Worm (Caenorhabditis elegans) whole organism, early embryonic: Measurements from ENCODE around the gene Y66D12A.30.

Experiments used
- B0310.2 ChIP-seq: sonication (generic microtip); optimal IDR thresholded peaks from 2 replicates; lab custom pipeline; 2016; ENCODE audit warnings: mild to moderate bottlenecking, missing genetic modification characterization, missing compliant biosample characterization
- F13C5.2 ChIP-seq: sonication (generic microtip); optimal IDR thresholded peaks from 2 replicates; lab custom pipeline; 2017; ENCODE audit warnings: mild to moderate bottlenecking, missing genetic modification characterization, inconsistent platforms, missing compliant biosample characterization
- aly-1 ChIP-seq: sonication (generic microtip); optimal IDR thresholded peaks from 2 replicates; lab custom pipeline; 2016; ENCODE audit warnings: missing genetic modification characterization, missing compliant biosample characterization
- ama-1 ChIP-seq: fragments of 150-350 bp; optimal IDR thresholded peaks from 2 replicates; lab custom pipeline; 2014
- ceh-13 ChIP-seq: fragments of 200-800 bp; sonication (Bioruptor generic); optimal IDR thresholded peaks from 2 replicates; lab custom pipeline; 2018; ENCODE audit warnings: mild to moderate bottlenecking, missing genetic modification characterization, missing compliant biosample characterization
- ceh-36 ChIP-seq: sonication (generic microtip); optimal IDR thresholded peaks from 2 replicates; lab custom pipeline; 2016; ENCODE audit warnings: missing genetic modification characterization, inconsistent platforms, missing compliant biosample characterization
- ets-7 ChIP-seq: sonication (generic microtip); optimal IDR thresholded peaks from 2 replicates; lab custom pipeline; 2016; ENCODE audit warnings: missing genotype, missing genetic modification characterization, missing compliant biosample characterization
- flt-1 ChIP-seq: fragments of 200-800 bp; sonication (Bioruptor generic); IDR thresholded peaks from 2 replicates; pipeline ENCODE4 v1.3.6; 2022; ENCODE audit warnings: missing genetic modification characterization, missing compliant biosample characterization
- hmbx-1 ChIP-seq: sonication (generic microtip); optimal IDR thresholded peaks from 2 replicates; lab custom pipeline; 2016; ENCODE audit warnings: mild to moderate bottlenecking, missing genetic modification characterization, missing compliant biosample characterization
- hmg-4 ChIP-seq: fragments of 200-800 bp; sonication (Bioruptor generic); optimal IDR thresholded peaks from 2 replicates; lab custom pipeline; 2018; ENCODE audit warnings: mild to moderate bottlenecking, missing genetic modification characterization, missing compliant biosample characterization
- hnd-1 ChIP-seq: sonication (generic microtip); optimal IDR thresholded peaks from 2 replicates; lab custom pipeline; 2016; ENCODE audit warnings: missing genetic modification characterization, missing compliant biosample characterization
- pes-1 ChIP-seq: fragments of 200-800 bp; sonication (Bioruptor generic); IDR thresholded peaks from 2 replicates; pipeline ENCODE4 v1.3.6; 2022; ENCODE audit warnings: missing genetic modification reagents, missing genetic modification characterization, missing compliant biosample characterization
- scrt-1 ChIP-seq: fragments of 200-800 bp; sonication (Bioruptor generic); IDR thresholded peaks from 2 replicates; pipeline ENCODE4 v1.3.6; 2022; ENCODE audit warnings: missing genetic modification characterization, missing compliant biosample characterization
- sea-1 ChIP-seq: fragments of 200-800 bp; sonication (Bioruptor generic); conservative IDR thresholded peaks from 2 replicates; pipeline ENCODE4 v1.3.6; 2022; ENCODE audit warnings: missing genetic modification characterization, missing compliant biosample characterization
- tbx-11 ChIP-seq: fragments of 200-800 bp; sonication (Bioruptor generic); IDR thresholded peaks from 2 replicates; pipeline ENCODE4 v1.3.6; 2022; ENCODE audit warnings: missing genetic modification characterization, missing compliant biosample characterization
- tbx-37 ChIP-seq: fragments of 200-800 bp; sonication (Bioruptor generic); conservative IDR thresholded peaks from 2 replicates; pipeline ENCODE4 v1.3.6; 2022; ENCODE audit warnings: missing genetic modification reagents, missing genetic modification characterization, missing compliant biosample characterization
- tra-4 ChIP-seq: sonication (generic microtip); optimal IDR thresholded peaks from 2 replicates; lab custom pipeline; 2017; ENCODE audit warnings: missing genetic modification characterization, missing compliant biosample characterization

Y66D12A.30 gene

ce11 chrIII:11609568-11609967, at the start of gene Y66D12A.30:
TSS of gene Y66D12A.30 (plus strand) at chrIII:11609868.
- TF ChIP-seq ama-1 (lab: Kevin White, UChicago): no peak
- TF ChIP-seq tra-4 (tag; lab: Kevin White, UChicago): no peak
- TF ChIP-seq ets-7 (tag; lab: Kevin White, UChicago): no peak
- TF ChIP-seq F13C5.2 (tag; lab: Kevin White, UChicago): no peak
- no peak for TF ChIP-seq scrt-1 (GFP tag; lab: Robert Waterston, UW)
- no peak for TF ChIP-seq B0310.2 (tag; lab: Kevin White, UChicago)
- TF ChIP-seq sea-1 (GFP tag; lab: Robert Waterston, UW): no peak
- TF ChIP-seq ceh-36: no peak
- TF ChIP-seq flt-1 (GFP tag; lab: Robert Waterston, UW): no peak
- no peak for TF ChIP-seq hmbx-1 (tag; lab: Kevin White, UChicago)
- no peak for TF ChIP-seq ceh-13 (GFP tag; lab: Kevin White, UChicago)
- no peak for TF ChIP-seq tbx-11
- TF ChIP-seq tbx-37 (GFP tag; lab: Robert Waterston, UW): no peak
- TF ChIP-seq hnd-1: no peak
- TF ChIP-seq aly-1 (tag; lab: Kevin White, UChicago): no peak

DNA sequence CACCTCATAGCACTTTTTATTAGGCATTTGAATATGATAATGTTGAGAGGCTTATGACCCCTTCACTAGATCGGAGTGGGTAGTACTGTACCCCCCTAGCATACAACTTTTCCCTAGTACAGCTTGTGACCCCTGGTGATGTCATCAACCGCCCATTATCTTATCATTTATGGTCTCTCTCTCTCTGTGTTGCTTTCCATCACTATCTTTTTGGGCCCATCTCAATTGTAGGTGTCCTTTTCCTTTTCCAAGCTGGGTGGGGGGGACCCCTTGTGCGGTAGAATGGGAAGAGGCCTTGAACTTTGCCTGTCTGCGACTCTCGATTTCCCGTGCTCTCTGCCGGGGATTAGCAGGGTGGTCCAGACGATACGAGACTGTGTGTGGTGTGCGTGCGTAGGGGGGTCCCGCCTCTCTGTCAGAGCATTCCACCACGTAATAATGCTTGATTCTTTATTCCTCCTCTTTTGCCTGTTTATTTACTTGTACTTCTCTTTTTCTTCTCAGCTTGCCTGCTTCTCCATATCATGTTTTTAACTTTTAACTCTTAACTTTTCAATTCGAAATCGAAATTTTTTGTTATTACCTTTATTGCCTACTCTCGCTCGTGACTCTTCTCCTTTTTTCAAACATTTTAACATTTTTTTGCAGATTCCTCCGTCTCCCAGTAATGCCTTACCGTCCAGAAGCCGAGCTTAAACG, 49.0 kb upstream of the Y66D12A.30 start, which contains the start of gene ztf-29:
Gene ztf-29, plus strand, starts transcription at position 649 of the 699 bp plus-strand sequence.
- no peak for TF ChIP-seq F13C5.2 (tag; lab: Kevin White, UChicago)
- TF ChIP-seq ceh-36: peak; percentile 74

DNA sequence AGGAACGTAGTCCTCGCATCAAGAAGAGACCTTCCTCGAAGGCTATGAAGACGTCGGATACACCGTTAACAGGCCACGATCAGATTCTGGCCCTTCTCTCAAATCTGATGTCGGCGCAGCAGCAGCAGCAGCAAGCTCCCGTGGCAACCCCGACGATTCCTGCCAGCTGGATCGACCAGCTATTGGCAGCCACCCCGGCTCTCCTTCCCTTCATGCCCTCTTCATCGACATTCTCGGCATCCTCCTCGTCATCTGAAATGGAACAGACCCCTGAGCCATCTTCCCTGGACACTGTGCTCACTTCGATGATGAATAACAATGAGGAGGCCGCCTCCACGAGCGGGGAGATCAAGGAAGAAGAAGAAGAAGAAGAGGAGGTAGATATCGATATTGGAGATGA, 48.1 kb upstream of the Y66D12A.30 start:
- TF ChIP-seq pes-1: no peak
- TF ChIP-seq ceh-13 (GFP tag; lab: Kevin White, UChicago): no peak

DNA sequence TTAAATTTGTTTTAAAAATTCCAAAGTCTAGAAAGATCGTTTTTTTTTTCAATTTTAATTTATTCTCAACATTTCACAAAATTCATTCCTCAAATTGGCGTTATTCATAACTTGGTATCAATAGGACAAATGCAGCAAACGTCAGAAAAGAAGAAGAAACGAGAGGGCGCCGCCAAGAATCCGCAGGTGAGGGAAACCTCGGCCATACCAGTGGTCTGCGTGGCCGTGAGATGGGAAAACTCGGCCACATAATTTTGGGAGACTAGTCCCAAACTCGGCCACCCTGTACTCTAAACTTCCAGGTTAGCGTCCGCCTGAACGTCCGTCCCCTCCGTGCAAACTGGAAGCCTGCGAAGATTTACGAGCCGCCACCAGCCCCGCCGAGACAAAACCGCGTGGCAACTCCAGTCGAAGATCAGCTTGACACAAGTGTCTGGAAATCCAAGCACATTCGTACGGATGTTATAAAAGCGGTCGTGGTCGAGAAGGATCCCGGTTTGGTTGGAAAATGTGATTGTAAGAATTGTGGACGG, 46.2 kb upstream of the Y66D12A.30 start, which contains the start of gene Y66D12A.11:
Gene Y66D12A.11, plus strand, starts transcription at position 51 of the 533 bp plus-strand sequence.
- TF ChIP-seq scrt-1 (GFP tag; lab: Robert Waterston, UW): no peak
- TF ChIP-seq tbx-11: no peak
- no peak for TF ChIP-seq hmg-4 (GFP tag; lab: Kevin White, UChicago)
- no peak for TF ChIP-seq pes-1
- TF ChIP-seq ama-1 (lab: Kevin White, UChicago): no peak
- TF ChIP-seq F13C5.2 (tag; lab: Kevin White, UChicago): no peak
- no peak for TF ChIP-seq sea-1 (GFP tag; lab: Robert Waterston, UW)
- TF ChIP-seq tbx-37 (GFP tag; lab: Robert Waterston, UW): no peak
- TF ChIP-seq ceh-36: no peak
- no peak for TF ChIP-seq tra-4 (tag; lab: Kevin White, UChicago)
- no peak for TF ChIP-seq hnd-1
- TF ChIP-seq ets-7 (tag; lab: Kevin White, UChicago): no peak
- TF ChIP-seq aly-1 (tag; lab: Kevin White, UChicago): no peak
- TF ChIP-seq B0310.2 (tag; lab: Kevin White, UChicago): no peak
- no peak for TF ChIP-seq flt-1 (GFP tag; lab: Robert Waterston, UW)

- TF ChIP-seq hmg-4 (GFP tag; lab: Kevin White, UChicago) (no peak), F13C5.2 (tag; lab: Kevin White, UChicago) (peak; percentile 43), tbx-37 (GFP tag; lab: Robert Waterston, UW) (no peak), ama-1 (lab: Kevin White, UChicago) (no peak), pes-1 (no peak)
Measured at ce11 chrIII:11565602-11566001, 44.1 kb upstream of the Y66D12A.30 start, which contains the start of gene Y66D12A.10. TSS of gene Y66D12A.10 (plus strand) at chrIII:11565874.

- TF ChIP-seq hmbx-1 (tag; lab: Kevin White, UChicago) (no peak), tbx-37 (GFP tag; lab: Robert Waterston, UW) (no peak), hnd-1 (no peak), hmg-4 (GFP tag; lab: Kevin White, UChicago) (no peak), tra-4 (tag; lab: Kevin White, UChicago) (no peak), scrt-1 (GFP tag; lab: Robert Waterston, UW) (no peak), ama-1 (lab: Kevin White, UChicago) (no peak), tbx-11 (no peak), F13C5.2 (tag; lab: Kevin White, UChicago) (no peak), B0310.2 (tag; lab: Kevin White, UChicago) (no peak), ceh-13 (GFP tag; lab: Kevin White, UChicago) (no peak), aly-1 (tag; lab: Kevin White, UChicago) (no peak), ceh-36 (no peak)
Measured at ce11 chrIII:11567837-11568236, 41.8 kb upstream of the Y66D12A.30 start, which contains the start of gene psme-3. TSS of gene psme-3 (plus strand) at chrIII:11568137.

DNA sequence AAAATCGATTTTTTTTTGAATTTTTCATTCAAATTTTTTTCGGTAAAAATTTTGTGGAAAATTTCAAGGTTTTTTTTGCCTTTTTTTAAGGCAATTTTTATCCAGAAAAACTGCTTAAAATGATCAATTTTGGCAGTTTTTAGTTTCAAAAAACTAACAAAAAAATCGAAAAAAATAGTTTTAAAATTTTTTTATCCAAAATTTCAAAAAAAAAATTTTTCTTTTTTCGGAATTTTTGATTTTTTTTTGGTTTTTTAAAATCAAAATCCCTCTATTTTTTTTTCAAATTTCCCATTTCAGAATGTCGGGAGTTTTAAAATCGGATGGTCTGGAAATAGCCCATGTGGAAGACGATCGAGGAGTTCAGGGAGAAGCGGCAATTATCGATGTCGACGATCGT, 35.7 kb upstream of the Y66D12A.30 start, which contains the start of gene Y66D12A.8:
Gene Y66D12A.8, plus strand, starts transcription at position 301 of the 400 bp plus-strand sequence.
- TF ChIP-seq tra-4 (tag; lab: Kevin White, UChicago): no peak
- peak; percentile 36 for TF ChIP-seq ama-1 (lab: Kevin White, UChicago)

DNA sequence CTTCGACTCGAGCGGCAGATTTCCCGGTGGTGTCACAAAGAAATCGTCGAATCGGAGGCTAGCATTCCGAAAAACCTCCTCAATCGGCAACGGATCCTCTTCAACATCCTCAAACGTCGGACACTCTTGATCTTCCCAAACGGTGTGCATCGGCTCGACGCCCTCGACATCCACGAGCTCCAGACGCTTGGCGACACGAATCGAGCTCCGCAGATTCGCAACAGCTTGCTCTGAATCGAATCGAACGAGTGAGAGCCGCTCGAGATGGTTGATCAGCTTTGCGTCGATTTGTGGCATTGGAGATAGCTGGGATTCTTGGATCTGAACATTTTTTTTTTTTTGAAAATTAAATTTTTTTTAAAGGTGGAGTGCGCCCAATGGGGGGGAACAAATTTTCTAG, 30.3 kb upstream of the Y66D12A.30 start:
- TF ChIP-seq ceh-13 (GFP tag; lab: Kevin White, UChicago) (no peak), hnd-1 (no peak), flt-1 (GFP tag; lab: Robert Waterston, UW) (no peak), scrt-1 (GFP tag; lab: Robert Waterston, UW) (no peak), tra-4 (tag; lab: Kevin White, UChicago) (no peak), pes-1 (no peak), ama-1 (lab: Kevin White, UChicago) (no peak), sea-1 (GFP tag; lab: Robert Waterston, UW) (no peak), hmg-4 (GFP tag; lab: Kevin White, UChicago) (no peak), aly-1 (tag; lab: Kevin White, UChicago) (no peak), F13C5.2 (tag; lab: Kevin White, UChicago) (no peak), ceh-36 (no peak), tbx-11 (no peak), hmbx-1 (tag; lab: Kevin White, UChicago) (no peak), tbx-37 (GFP tag; lab: Robert Waterston, UW) (no peak), B0310.2 (tag; lab: Kevin White, UChicago) (no peak)
